Worm (Caenorhabditis elegans): ENCODE results near the gene dcap-1.

dcap-1 gene

ce11 chrIV:1012447-1012846 lies 42.1 kb downstream of the dcap-1 start, which contains the start of gene rbm-39 (continued):
- TF ChIP-seq ces-1 (GFP tag; optimal IDR thresholded peaks at IDR 0.05): no peak
- TF ChIP-seq nhr-28 (tag; optimal IDR thresholded peaks at IDR 0.05): no peak
- peak; percentile 88 to 96 (median 91) for TF ChIP-seq ceh-82 (tag; optimal IDR thresholded peaks at IDR 0.05)
- peak; percentile 78 for TF ChIP-seq rnt-1 (tag; optimal IDR thresholded peaks at IDR 0.05)
- peak; percentile 75 to 85 (median 80) for TF ChIP-seq dpl-1 (GFP tag; optimal IDR thresholded peaks at IDR 0.05)
- peak; percentile 88 to 90 for TF ChIP-seq lin-35 (GFP tag; optimal IDR thresholded peaks at IDR 0.05)
- TF ChIP-seq Y116A8C.19 (tag; optimal IDR thresholded peaks at IDR 0.05; ENCODE audit: borderline replicate concordance): no peak
- TF ChIP-seq ets-5 (GFP tag; IDR thresholded peaks at IDR 0.05): no peak
- TF ChIP-seq tlp-1 (tag; optimal IDR thresholded peaks at IDR 0.05): no peak
- TF ChIP-seq C04F5.9 (tag; optimal IDR thresholded peaks at IDR 0.05): peak; percentile 68
- peak; percentile 79 for TF ChIP-seq ceh-8 (GFP tag; optimal IDR thresholded peaks at IDR 0.05)
- TF ChIP-seq nhr-19 (GFP tag; conservative IDR thresholded peaks at IDR 0.05): peak; percentile 83
- peak; percentile 94 for TF ChIP-seq fkh-8 (tag; optimal IDR thresholded peaks at IDR 0.05)
- TF ChIP-seq C34B4.2 (tag; optimal IDR thresholded peaks at IDR 0.05): no peak
- no peak for TF ChIP-seq nhr-12 (tag; optimal IDR thresholded peaks at IDR 0.05)
- peak; percentile 84 for TF ChIP-seq unc-86 (tag; optimal IDR thresholded peaks at IDR 0.05)
- peak; percentile 72 for TF ChIP-seq zip-4 (GFP tag; optimal IDR thresholded peaks at IDR 0.05)
- TF ChIP-seq nhr-237 (tag; optimal IDR thresholded peaks at IDR 0.05): peak; percentile 71
- TF ChIP-seq pqm-1 (tag; optimal IDR thresholded peaks at IDR 0.05): no peak
- peak; percentile 95 for TF ChIP-seq isw-1 (GFP tag; IDR thresholded peaks at IDR 0.05)
- TF ChIP-seq aly-2 (tag; optimal IDR thresholded peaks at IDR 0.05): no peak
- TF ChIP-seq swsn-7 (tag; optimal IDR thresholded peaks at IDR 0.05): peak; percentile 88
- no peak for TF ChIP-seq alr-1 (tag; optimal IDR thresholded peaks at IDR 0.05; ENCODE audit: borderline replicate concordance)
- TF ChIP-seq egl-27 (tag; optimal IDR thresholded peaks at IDR 0.05): no peak
- TF ChIP-seq hlh-17 (GFP tag; optimal IDR thresholded peaks at IDR 0.05; ENCODE audit: borderline replicate concordance): no peak
- peak; percentile 81 for TF ChIP-seq jun-1 (tag; optimal IDR thresholded peaks at IDR 0.05)
- TF ChIP-seq ceh-88 (GFP tag; IDR thresholded peaks at IDR 0.05): peak; percentile 40; the same call in 1 of the 2 replicates
- peak; percentile 29 for TF ChIP-seq sox-4 (tag; optimal IDR thresholded peaks at IDR 0.05)
- TF ChIP-seq snu-23 (GFP tag; optimal IDR thresholded peaks at IDR 0.05): peak; percentile 93
- peak in 1 of 2 experiments; percentile 78 for TF ChIP-seq mdl-1 (tag; optimal IDR thresholded peaks at IDR 0.05)
- TF ChIP-seq lir-3 (tag; optimal IDR thresholded peaks at IDR 0.05; ENCODE audit: poor library complexity): no peak
- peak; percentile 91 to 93 for TF ChIP-seq lsy-2 (tag; optimal IDR thresholded peaks at IDR 0.05)
- TF ChIP-seq skn-1 (tag; optimal IDR thresholded peaks at IDR 0.05): peak; percentile 88
- peak; percentile 86 for TF ChIP-seq xbp-1 (tag; optimal IDR thresholded peaks at IDR 0.05)
- peak; percentile 92 for TF ChIP-seq nhr-85 (tag)
- no peak for TF ChIP-seq efl-3 (GFP tag; optimal IDR thresholded peaks at IDR 0.05)
- peak; percentile 69 for TF ChIP-seq fos-1 (tag; optimal IDR thresholded peaks at IDR 0.05)
- TF ChIP-seq nhr-20 (tag; optimal IDR thresholded peaks at IDR 0.05): peak; percentile 83
- TF ChIP-seq dsc-1 (tag; optimal IDR thresholded peaks at IDR 0.05): peak; percentile 80
- peak; percentile 14 for TF ChIP-seq snpc-4 (tag; optimal IDR thresholded peaks at IDR 0.05)
- peak; percentile 90 for TF ChIP-seq lin-13 (GFP tag; optimal IDR thresholded peaks at IDR 0.05)
- TF ChIP-seq ama-1 (optimal IDR thresholded peaks at IDR 0.05): peak; percentile 57
- TF ChIP-seq irx-1 (tag; optimal IDR thresholded peaks at IDR 0.05): peak; percentile 64
- peak; percentile 88 for TF ChIP-seq lin-14 (GFP tag; optimal IDR thresholded peaks at IDR 0.05)
- peak; percentile 86 to 88 for TF ChIP-seq efl-1 (optimal IDR thresholded peaks at IDR 0.05)
- TF ChIP-seq efl-1 (GFP tag; optimal IDR thresholded peaks at IDR 0.05 in 1 of 2): peak; percentile 81 to 98
- peak; percentile 86 for TF ChIP-seq tbx-2 (tag; optimal IDR thresholded peaks at IDR 0.05)
- no peak for TF ChIP-seq sptf-1 (tag; optimal IDR thresholded peaks at IDR 0.05)
- no peak for TF ChIP-seq elt-2 (tag; optimal IDR thresholded peaks at IDR 0.05)
- no peak for TF ChIP-seq hlh-4 (tag; optimal IDR thresholded peaks at IDR 0.05)
- TF ChIP-seq unc-130 (tag; optimal IDR thresholded peaks at IDR 0.05): peak; percentile 94
- TF ChIP-seq vab-15 (tag; optimal IDR thresholded peaks at IDR 0.05): peak; percentile 89
- TF ChIP-seq lin-15B (tag; optimal IDR thresholded peaks at IDR 0.05): peak; percentile 86
- TF ChIP-seq ceh-90 (tag; optimal IDR thresholded peaks at IDR 0.05): no peak

All from whole organism, L1 larva.